Fruit fly (Drosophila melanogaster) S2 (cell line): ENCODE results near the gene Pez.

Source experiments
- CG8478 ChIP-seq: fragments of >200 bp; optimal IDR thresholded peaks from 2 replicates; lab custom pipeline; 2018
- CTCF ChIP-seq, 2 experiments: fragments of >200 bp; optimal IDR thresholded peaks; 2 replicates each; lab custom pipeline; 2018

- TF ChIP-seq CTCF (optimal IDR thresholded peaks at IDR 0.05; lab: Kevin White, UChicago) (no peak), CG8478 (lab: Kevin White, UChicago) (no peak)
Measured at dm6 chr2L:6367478-6367932, 29.0 kb upstream of the Pez start, which contains the start of gene Nepl4.
